Worm (Caenorhabditis elegans) whole organism, L4 larva: ENCODE measurements around the gene Y37A1A.4.

Experiments used
- ceh-62 ChIP-seq: sonication (generic microtip); optimal IDR thresholded peaks from 2 replicates; lab custom pipeline; 2017; ENCODE audit warnings: missing biosample characterization, missing genetic modification characterization
- ceh-82 ChIP-seq: sonication (generic microtip); optimal IDR thresholded peaks from 2 replicates; lab custom pipeline; 2017; ENCODE audit warnings: missing biosample characterization, missing genetic modification characterization
- dmd-8 ChIP-seq: fragments of 200-800 bp; sonication (Bioruptor generic); IDR thresholded peaks from 2 replicates; pipeline ENCODE4 v1.3.6; 2022; ENCODE audit warnings: missing genetic modification characterization, missing compliant biosample characterization
- dpl-1 ChIP-seq: fragments of 150-350 bp; optimal IDR thresholded peaks from 2 replicates; lab custom pipeline; 2014; ENCODE audit warnings: missing biosample characterization, missing genetic modification reagents, missing genetic modification characterization
- jun-1 ChIP-seq: fragments of 150-350 bp; optimal IDR thresholded peaks from 2 replicates; lab custom pipeline; 2014; ENCODE audit warnings: missing biosample characterization, missing genetic modification reagents, missing genetic modification characterization
- nhr-11 ChIP-seq: fragments of 150-350 bp; optimal IDR thresholded peaks from 2 replicates; lab custom pipeline; 2014; ENCODE audit warnings: missing biosample characterization, missing genetic modification characterization
- nhr-48 ChIP-seq: sonication (generic microtip); optimal IDR thresholded peaks from 2 replicates; lab custom pipeline; 2016; ENCODE audit warnings: mild to moderate bottlenecking, missing genetic modification characterization, missing compliant biosample characterization
- pha-4 ChIP-seq, 2 experiments: fragments of 150-350 bp in 1 of 2; fragments of 200-800 bp in 1 of 2; sonication (Bioruptor generic) in 1 of 2; IDR thresholded peaks in 1 of 2; optimal IDR thresholded peaks in 1 of 2; 2 replicates each; pipeline versions ENCODE4 v1.3.6 to Lab custom; 2014 to 2022; ENCODE audit warnings: missing genetic modification characterization in 2 of 2, missing genetic modification reagents in 2 of 2, missing biosample characterization in 1 of 2, missing compliant biosample characterization in 1 of 2
- skn-1 ChIP-seq: fragments of 150-350 bp; optimal IDR thresholded peaks from 2 replicates; lab custom pipeline; 2014; ENCODE audit warnings: missing biosample characterization, missing genetic modification characterization
- spr-3 ChIP-seq: fragments of 200-800 bp; sonication (Bioruptor generic); optimal IDR thresholded peaks from 2 replicates; lab custom pipeline; 2018; ENCODE audit warnings: mild to moderate bottlenecking, missing genetic modification characterization, missing compliant biosample characterization
- zag-1 ChIP-seq: fragments of 150-350 bp; optimal IDR thresholded peaks from 2 replicates; lab custom pipeline; 2014; ENCODE audit warnings: missing biosample characterization, missing genetic modification characterization
- ztf-11 ChIP-seq: fragments of 150-350 bp; optimal IDR thresholded peaks from 2 replicates; lab custom pipeline; 2014; ENCODE audit warnings: missing biosample characterization, missing genetic modification characterization

ce11 chrIV:13906369-13906768 is 27.8 kb upstream of the Y37A1A.4 start:
- TF ChIP-seq ceh-62: no peak
- TF ChIP-seq nhr-48 (tag; lab: Kevin White, UChicago): no peak
- no peak for TF ChIP-seq skn-1
- no peak for TF ChIP-seq spr-3 (GFP tag; lab: Kevin White, UChicago)
- TF ChIP-seq ztf-11 (tag; lab: Kevin White, UChicago): no peak
- no peak for TF ChIP-seq pha-4 (GFP tag; IDR thresholded peaks at IDR 0.05; lab: Robert Waterston, UW)
- no peak for TF ChIP-seq pha-4 (tag; optimal IDR thresholded peaks at IDR 0.05; lab: Kevin White, UChicago)
- TF ChIP-seq jun-1: no peak
- no peak for TF ChIP-seq zag-1
- no peak for TF ChIP-seq dpl-1
- TF ChIP-seq ceh-82 (tag; lab: Kevin White, UChicago): no peak
- no peak for TF ChIP-seq nhr-11 (tag; lab: Kevin White, UChicago)
- no peak for TF ChIP-seq dmd-8 (GFP tag; lab: Robert Waterston, UW)
